Worm (Caenorhabditis elegans) whole organism, midembryonic: ENCODE measurements around the gene pycr-4.

Experiments used
- T22C8.4 ChIP-seq: fragments of 200-800 bp; sonication (Bioruptor generic); IDR thresholded peaks from 2 replicates; pipeline ENCODE4 v1.3.6; 2022; ENCODE audit warnings: missing genetic modification characterization, missing compliant biosample characterization
- cog-1 ChIP-seq: sonication (generic microtip); optimal IDR thresholded peaks from 2 replicates; lab custom pipeline; 2016; ENCODE audit warnings: missing genetic modification characterization, missing compliant biosample characterization
- flt-1 ChIP-seq: fragments of 200-800 bp; sonication (Bioruptor generic); IDR thresholded peaks from 2 replicates; pipeline ENCODE4 v1.3.6; 2022; ENCODE audit warnings: missing genetic modification characterization, missing compliant biosample characterization
- klf-2 ChIP-seq: fragments of 200-800 bp; sonication (Bioruptor generic); conservative IDR thresholded peaks from 2 replicates; pipeline ENCODE4 v1.3.6; 2022; ENCODE audit warnings: missing genetic modification reagents, missing genetic modification characterization, missing compliant biosample characterization
- med-1 ChIP-seq: sonication (generic microtip); optimal IDR thresholded peaks from 2 replicates; lab custom pipeline; 2017; ENCODE audit warnings: missing genetic modification characterization, mild to moderate bottlenecking, missing compliant biosample characterization, antibody characterized with exemption, missing genetic modification reagents; ENCODE audit not compliant: insufficient read depth
- ref-1 ChIP-seq: fragments of 200-800 bp; sonication (Bioruptor generic); conservative IDR thresholded peaks from 2 replicates; pipeline ENCODE4 v1.3.6; 2022; ENCODE audit warnings: missing genetic modification reagents, missing genetic modification characterization, missing compliant biosample characterization
- ztf-23 ChIP-seq: fragments of 200-800 bp; sonication (Bioruptor generic); IDR thresholded peaks from 2 replicates; pipeline ENCODE4 v1.3.6; 2022; ENCODE audit warnings: missing genetic modification reagents, missing genetic modification characterization, missing compliant biosample characterization

ce11 chrIV:7506711-7507110 is 29.6 kb upstream of the pycr-4 start:
- no peak for TF ChIP-seq klf-2 (GFP tag; lab: Robert Waterston, UW)
- no peak for TF ChIP-seq ref-1
- TF ChIP-seq ztf-23 (GFP tag; lab: Robert Waterston, UW): no peak
- no peak for TF ChIP-seq flt-1
- no peak for TF ChIP-seq cog-1
- no peak for TF ChIP-seq T22C8.4 (GFP tag; lab: Robert Waterston, UW)
- no peak for TF ChIP-seq med-1 (GFP tag; lab: Kevin White, UChicago)
